Worm (Caenorhabditis elegans): ENCODE measurements around the gene ZK616.5.

DNA sequence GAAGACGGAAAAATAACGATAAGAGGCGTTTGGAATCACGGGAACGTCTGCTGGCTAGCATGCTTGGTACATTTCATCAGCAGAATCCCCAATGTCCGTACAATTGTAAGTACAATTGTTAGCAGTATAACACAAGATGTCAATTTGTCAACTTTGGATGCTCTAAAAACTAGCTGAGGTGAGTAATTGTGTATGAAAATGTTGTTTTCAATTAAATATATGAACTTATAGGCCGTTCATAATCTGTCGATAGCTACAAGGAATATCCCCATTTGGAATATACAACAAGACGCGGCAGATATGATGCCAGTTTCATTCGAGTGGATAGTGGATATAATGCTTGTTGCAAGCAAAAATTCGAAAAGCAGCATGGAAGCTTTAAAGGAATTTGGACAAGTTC is 6.7 kb upstream of the ZK616.5 start, which contains the start of gene F41H10.12:
- TF ChIP-seq ztf-23 (GFP tag; IDR thresholded peaks at IDR 0.05) (no peak), med-1 (GFP tag; optimal IDR thresholded peaks at IDR 0.05; ENCODE audit: insufficient read depth) (no peak), ref-1 (GFP tag; conservative IDR thresholded peaks at IDR 0.05) (no peak), cog-1 (tag; optimal IDR thresholded peaks at IDR 0.05) (no peak), ztf-29 (GFP tag; IDR thresholded peaks at IDR 0.05) (no peak), tab-1 (GFP tag; IDR thresholded peaks at IDR 0.05) (no peak), klf-2 (GFP tag; conservative IDR thresholded peaks at IDR 0.05) (no peak), T22C8.4 (GFP tag; IDR thresholded peaks at IDR 0.05) (no peak), flt-1 (GFP tag; IDR thresholded peaks at IDR 0.05) (no peak)
